Fruit fly (Drosophila melanogaster) whole organism, embryonic: ENCODE results near the gene CG7974.

Experiments used
- CG33557 ChIP-seq: fragments of 200-800 bp; sonication (Bioruptor generic); optimal IDR thresholded peaks from 2 replicates; lab custom pipeline; 2019; ENCODE audit warnings: missing biosample characterization, mild to moderate bottlenecking, missing genetic modification characterization, moderate library complexity
- CG4424 ChIP-seq: fragments of 200-800 bp; sonication (Bioruptor generic); optimal IDR thresholded peaks from 3 replicates; lab custom pipeline; 2016; ENCODE audit warnings: missing biosample characterization, missing genetic modification characterization
- kni ChIP-seq: fragments of 200-800 bp; sonication (Bioruptor generic); optimal IDR thresholded peaks from 3 replicates; lab custom pipeline; 2017; ENCODE audit warnings: mild to moderate bottlenecking, missing biosample characterization, missing genetic modification reagents, missing genetic modification characterization
- run ChIP-seq: fragments of 200-800 bp; sonication (Bioruptor generic); optimal IDR thresholded peaks from 3 replicates; lab custom pipeline; 2018; ENCODE audit warnings: missing biosample characterization, mild to moderate bottlenecking, missing genetic modification characterization
- tx ChIP-seq: fragments of 200-800 bp; sonication (Bioruptor generic); optimal IDR thresholded peaks from 2 replicates; lab custom pipeline; 2016; ENCODE audit warnings: missing biosample characterization, missing genetic modification characterization

dm6 chr3L:1688569-1688968, 23.6 kb downstream of the CG7974 start:
- TF ChIP-seq run (tag; lab: Kevin White, UChicago): no peak
- TF ChIP-seq CG33557 (GFP tag; lab: Kevin White, UChicago): no peak
- no peak for TF ChIP-seq kni
- no peak for TF ChIP-seq CG4424 (GFP tag; lab: Kevin White, UChicago)
- TF ChIP-seq tx: no peak
